Worm (Caenorhabditis elegans) whole organism, L1 larva: ENCODE data around the gene D1054.10.

Experiments used
- ceh-88 ChIP-seq: fragments of 200-800 bp; sonication (Bioruptor generic); IDR thresholded peaks from 2 replicates; pipeline ENCODE4 v1.3.6; 2022; ENCODE audit warnings: missing genetic modification characterization, missing compliant biosample characterization
- ceh-90 ChIP-seq: sonication (generic microtip); optimal IDR thresholded peaks from 2 replicates; lab custom pipeline; 2016; ENCODE audit warnings: missing genetic modification characterization, missing compliant biosample characterization
- dsc-1 ChIP-seq: sonication (generic microtip); optimal IDR thresholded peaks from 2 replicates; lab custom pipeline; 2016; ENCODE audit warnings: mild to moderate bottlenecking, missing genetic modification characterization, missing compliant biosample characterization
- egl-13 ChIP-seq: sonication (generic microtip); optimal IDR thresholded peaks from 2 replicates; lab custom pipeline; 2016; ENCODE audit warnings: missing genotype, missing genetic modification reagents, missing genetic modification characterization, missing compliant biosample characterization
- elt-3 ChIP-seq, 6 experiments: fragments of 150-350 bp in 1 of 6; sonication (generic microtip); optimal IDR thresholded peaks; 2 replicates each; lab custom pipeline; 2017 to 2018; ENCODE audit warnings: missing biosample characterization in 6 of 6, missing genetic modification characterization in 6 of 6, inconsistent platforms in 1 of 6
- fos-1 ChIP-seq: fragments of 150-350 bp; optimal IDR thresholded peaks from 2 replicates; lab custom pipeline; 2014; ENCODE audit warnings: missing biosample characterization, missing genetic modification characterization
- hlh-4 ChIP-seq: sonication (generic microtip); optimal IDR thresholded peaks from 2 replicates; lab custom pipeline; 2016; ENCODE audit warnings: mild to moderate bottlenecking, missing genetic modification characterization, missing compliant biosample characterization
- irx-1 ChIP-seq: sonication (generic microtip); optimal IDR thresholded peaks from 2 replicates; lab custom pipeline; 2016; ENCODE audit warnings: missing genetic modification characterization, missing compliant biosample characterization
- mab-9 ChIP-seq: fragments of 200-800 bp; sonication (Bioruptor generic); IDR thresholded peaks from 2 replicates; pipeline ENCODE4 v1.3.6; 2022; ENCODE audit warnings: missing genetic modification reagents, missing genetic modification characterization, missing compliant biosample characterization
- mep-1 ChIP-seq: fragments of 150-350 bp; optimal IDR thresholded peaks from 2 replicates; lab custom pipeline; 2014; ENCODE audit warnings: missing biosample characterization, missing genetic modification characterization
- nhr-11 ChIP-seq: fragments of 150-350 bp; optimal IDR thresholded peaks from 2 replicates; lab custom pipeline; 2014; ENCODE audit warnings: missing biosample characterization, missing genetic modification characterization
- nhr-28 ChIP-seq: fragments of 150-350 bp; optimal IDR thresholded peaks from 2 replicates; lab custom pipeline; 2014; ENCODE audit warnings: missing biosample characterization, missing genetic modification characterization
- nhr-90 ChIP-seq: sonication (generic microtip); optimal IDR thresholded peaks from 2 replicates; lab custom pipeline; 2016; ENCODE audit warnings: mild to moderate bottlenecking, missing genetic modification characterization, missing compliant biosample characterization; ENCODE audit not compliant: poor library complexity
- skn-1 ChIP-seq: fragments of 150-350 bp; optimal IDR thresholded peaks from 2 replicates; lab custom pipeline; 2014; ENCODE audit warnings: missing biosample characterization, missing genetic modification characterization
- snpc-4 ChIP-seq: fragments of 150-350 bp; optimal IDR thresholded peaks from 2 replicates; lab custom pipeline; 2014; ENCODE audit warnings: missing biosample characterization, missing genetic modification characterization
- unc-30 ChIP-seq: sonication (generic microtip); optimal IDR thresholded peaks from 2 replicates; lab custom pipeline; 2017; ENCODE audit warnings: missing biosample characterization, missing genetic modification characterization
- vab-15 ChIP-seq: sonication (generic microtip); optimal IDR thresholded peaks from 2 replicates; lab custom pipeline; 2017; ENCODE audit warnings: missing genotype, mild to moderate bottlenecking, missing genetic modification characterization, missing compliant biosample characterization

D1054.10 gene

DNA sequence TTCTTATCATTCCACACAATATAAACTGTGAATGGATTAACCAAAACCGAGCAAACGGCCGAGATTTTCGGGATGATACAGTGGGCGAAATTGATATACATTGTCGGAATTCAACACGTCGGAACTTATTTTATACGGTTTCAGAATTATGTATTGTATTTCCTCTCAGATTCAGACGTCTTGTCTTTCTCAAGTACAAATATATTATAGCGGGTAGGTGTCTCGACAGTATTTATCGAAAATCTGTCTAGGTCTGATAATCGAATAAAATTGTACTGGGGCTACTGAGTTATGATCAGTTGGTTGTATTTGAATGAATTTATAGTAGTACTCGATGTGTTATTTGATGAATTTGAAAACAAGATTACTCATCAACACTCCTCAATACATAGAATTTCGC, 49.0 kb downstream of the D1054.10 start, which contains the start of gene srj-22:
srj-22 (minus strand) TSS at position 101 of the 400 bp plus-strand sequence.
- no peak for TF ChIP-seq irx-1
- no peak for TF ChIP-seq dsc-1 (tag; lab: Kevin White, UChicago)
- no peak for TF ChIP-seq snpc-4 (tag; lab: Kevin White, UChicago)
- TF ChIP-seq skn-1 (tag; lab: Kevin White, UChicago), result no peak
- no peak for TF ChIP-seq mep-1 (tag; lab: Kevin White, UChicago)
- TF ChIP-seq nhr-11 (tag; lab: Kevin White, UChicago), result no peak
- TF ChIP-seq ceh-88 (GFP tag; lab: Robert Waterston, UW), result no peak
- TF ChIP-seq egl-13 (tag; lab: Kevin White, UChicago), result no peak
- TF ChIP-seq mab-9, result no peak
- TF ChIP-seq fos-1, result no peak
- no peak for TF ChIP-seq unc-30 (tag; lab: Kevin White, UChicago)
- no peak for TF ChIP-seq elt-3 (tag; optimal IDR thresholded peaks at IDR 0.05; lab: Kevin White, UChicago)
- TF ChIP-seq nhr-28, result no peak
- TF ChIP-seq ceh-90 (tag; lab: Kevin White, UChicago), result no peak
- no peak for TF ChIP-seq hlh-4 (tag; lab: Kevin White, UChicago)
- TF ChIP-seq nhr-90 (tag; lab: Kevin White, UChicago), result no peak
- TF ChIP-seq vab-15, result no peak
